Worm (Caenorhabditis elegans) whole organism, L4 larva: ENCODE measurements around the gene nhr-8.

Experiments
- F26F4.8 ChIP-seq: fragments of 200-800 bp; sonication (Bioruptor generic); conservative IDR thresholded peaks from 2 replicates; pipeline ENCODE4 v1.3.6; 2022; ENCODE audit warnings: missing genetic modification characterization, missing compliant biosample characterization
- F49E8.2 ChIP-seq: sonication (generic microtip); optimal IDR thresholded peaks from 2 replicates; lab custom pipeline; 2016; ENCODE audit warnings: missing compliant biosample characterization, mild to moderate bottlenecking, missing genetic modification characterization, borderline replicate concordance
- T20F7.1 ChIP-seq: fragments of 200-800 bp; sonication (Bioruptor generic); optimal IDR thresholded peaks from 2 replicates; lab custom pipeline; 2018; ENCODE audit warnings: mild to moderate bottlenecking, missing genetic modification characterization, missing compliant biosample characterization
- Y48G9A.11 ChIP-seq: fragments of 200-800 bp; sonication (Bioruptor generic); IDR thresholded peaks from 2 replicates; pipeline ENCODE4 v1.3.6; 2022; ENCODE audit warnings: missing genetic modification reagents, missing genetic modification characterization, missing compliant biosample characterization
- Y75B8A.6 ChIP-seq: fragments of 200-800 bp; sonication (Bioruptor generic); IDR thresholded peaks from 2 replicates; pipeline ENCODE4 v1.3.6; 2022; ENCODE audit warnings: missing genetic modification reagents, missing genetic modification characterization, missing compliant biosample characterization
- aha-1 ChIP-seq: fragments of 150-350 bp; peaks from one replicate; lab custom pipeline; 2014; ENCODE audit warnings: missing biosample characterization, missing genetic modification characterization
- ceh-62 ChIP-seq: sonication (generic microtip); optimal IDR thresholded peaks from 2 replicates; lab custom pipeline; 2017; ENCODE audit warnings: missing biosample characterization, missing genetic modification characterization
- ces-1 ChIP-seq: fragments of 150-350 bp; sonication (generic microtip); optimal IDR thresholded peaks from 4 replicates; lab custom pipeline; 2014; ENCODE audit warnings: missing biosample characterization, missing genetic modification reagents, missing genetic modification characterization
- daf-16 ChIP-seq, 3 experiments: sonication (generic microtip); optimal IDR thresholded peaks; 2 replicates each; lab custom pipeline; 2016 to 2017; ENCODE audit warnings: missing genetic modification characterization in 3 of 3, missing genetic modification reagents in 3 of 3, mild to moderate bottlenecking in 2 of 3, missing compliant biosample characterization in 2 of 3, missing biosample characterization in 1 of 3, moderate library complexity in 1 of 3
- dmd-6 ChIP-seq: fragments of 200-800 bp; sonication (Bioruptor generic); IDR thresholded peaks from 2 replicates; pipeline ENCODE4 v1.3.6; 2022; ENCODE audit warnings: missing genetic modification reagents, missing genetic modification characterization, missing compliant biosample characterization
- dpl-1 ChIP-seq: fragments of 150-350 bp; optimal IDR thresholded peaks from 2 replicates; lab custom pipeline; 2014; ENCODE audit warnings: missing biosample characterization, missing genetic modification reagents, missing genetic modification characterization
- dve-1 ChIP-seq: sonication (generic microtip); optimal IDR thresholded peaks from 2 replicates; lab custom pipeline; 2017; ENCODE audit warnings: antibody characterized with exemption, mild to moderate bottlenecking, missing genetic modification characterization, missing compliant biosample characterization; ENCODE audit not compliant: insufficient read depth
- fos-1 ChIP-seq: fragments of 150-350 bp; optimal IDR thresholded peaks from 2 replicates; lab custom pipeline; 2014; ENCODE audit warnings: missing biosample characterization, missing genetic modification characterization
- gei-8 ChIP-seq: fragments of 200-800 bp; sonication (Bioruptor generic); optimal IDR thresholded peaks from 2 replicates; lab custom pipeline; 2018; ENCODE audit warnings: mild to moderate bottlenecking, missing genetic modification characterization, missing compliant biosample characterization
- hlh-11 ChIP-seq: fragments of 200-800 bp; sonication (Bioruptor generic); optimal IDR thresholded peaks from 2 replicates; lab custom pipeline; 2018; ENCODE audit warnings: mild to moderate bottlenecking, missing genetic modification characterization, missing compliant biosample characterization
- hlh-30 ChIP-seq: sonication (generic microtip); optimal IDR thresholded peaks from 2 replicates; lab custom pipeline; 2017; ENCODE audit warnings: antibody characterized with exemption, mild to moderate bottlenecking, missing genetic modification characterization, missing compliant biosample characterization; ENCODE audit not compliant: insufficient read depth
- lin-1 ChIP-seq: fragments of 200-800 bp; sonication (Bioruptor generic); IDR thresholded peaks from 2 replicates; pipeline ENCODE4 v1.3.6; 2022; ENCODE audit warnings: missing genetic modification reagents, missing genetic modification characterization, missing compliant biosample characterization
- lin-13 ChIP-seq: fragments of 150-350 bp; optimal IDR thresholded peaks from 2 replicates; lab custom pipeline; 2014; ENCODE audit warnings: missing biosample characterization, missing genetic modification reagents, missing genetic modification characterization
- lin-38 ChIP-seq: fragments of 200-800 bp; sonication (Bioruptor generic); IDR thresholded peaks from 2 replicates; pipeline ENCODE4 v1.3.6; 2022; ENCODE audit warnings: missing genetic modification reagents, missing genetic modification characterization, missing compliant biosample characterization
- lir-3 ChIP-seq: sonication (generic microtip); optimal IDR thresholded peaks from 2 replicates; lab custom pipeline; 2016; ENCODE audit warnings: mild to moderate bottlenecking, missing genetic modification characterization, missing compliant biosample characterization
- lsy-2 ChIP-seq, 2 experiments: fragments of 150-350 bp in 1 of 2; sonication (generic microtip) in 1 of 2; optimal IDR thresholded peaks; 2 replicates each; lab custom pipeline; 2014 to 2017; ENCODE audit warnings: missing biosample characterization in 2 of 2, missing genetic modification characterization in 2 of 2
- mdl-1 ChIP-seq, 2 experiments: fragments of 150-350 bp in 1 of 2; sonication (generic microtip) in 1 of 2; optimal IDR thresholded peaks; 2 replicates each; lab custom pipeline; 2014 to 2017; ENCODE audit warnings: missing biosample characterization in 2 of 2, missing genetic modification characterization in 2 of 2
- mep-1 ChIP-seq: fragments of 150-350 bp; sonication (generic microtip); optimal IDR thresholded peaks from 3 replicates; lab custom pipeline; 2014; ENCODE audit warnings: missing biosample characterization, missing genetic modification characterization
- mes-2 ChIP-seq: sonication (generic microtip); optimal IDR thresholded peaks from 2 replicates; lab custom pipeline; 2016; ENCODE audit warnings: missing genotype, mild to moderate bottlenecking, missing genetic modification characterization, missing compliant biosample characterization; ENCODE audit not compliant: poor library complexity, severe bottlenecking
- mxl-2 ChIP-seq: fragments of 200-800 bp; sonication (Bioruptor generic); conservative IDR thresholded peaks from 2 replicates; pipeline ENCODE4 v1.3.6; 2022; ENCODE audit warnings: missing genetic modification reagents, missing genetic modification characterization, missing compliant biosample characterization
- nhr-10 ChIP-seq: fragments of 150-350 bp; optimal IDR thresholded peaks from 2 replicates; lab custom pipeline; 2014; ENCODE audit warnings: missing biosample characterization, missing genetic modification characterization
- nhr-102 ChIP-seq: sonication (generic microtip); optimal IDR thresholded peaks from 2 replicates; lab custom pipeline; 2016; ENCODE audit warnings: mild to moderate bottlenecking, missing genetic modification characterization, moderate library complexity, missing compliant biosample characterization
- nhr-28 ChIP-seq: fragments of 150-350 bp; optimal IDR thresholded peaks from 2 replicates; lab custom pipeline; 2014; ENCODE audit warnings: missing biosample characterization, missing genetic modification characterization
- nhr-42 ChIP-seq: fragments of 200-800 bp; sonication (Bioruptor generic); IDR thresholded peaks from 2 replicates; pipeline ENCODE4 v1.3.6; 2022; ENCODE audit warnings: missing genetic modification characterization, missing compliant biosample characterization
- nhr-48 ChIP-seq: sonication (generic microtip); optimal IDR thresholded peaks from 2 replicates; lab custom pipeline; 2016; ENCODE audit warnings: mild to moderate bottlenecking, missing genetic modification characterization, missing compliant biosample characterization
- nhr-77 ChIP-seq: fragments of 150-350 bp; optimal IDR thresholded peaks from 2 replicates; lab custom pipeline; 2014; ENCODE audit warnings: missing biosample characterization, missing genetic modification characterization
- pha-4 ChIP-seq, 2 experiments: fragments of 150-350 bp in 1 of 2; fragments of 200-800 bp in 1 of 2; sonication (Bioruptor generic) in 1 of 2; IDR thresholded peaks in 1 of 2; optimal IDR thresholded peaks in 1 of 2; 2 replicates each; pipeline versions ENCODE4 v1.3.6 to Lab custom; 2014 to 2022; ENCODE audit warnings: missing genetic modification characterization in 2 of 2, missing genetic modification reagents in 2 of 2, missing biosample characterization in 1 of 2, missing compliant biosample characterization in 1 of 2
- php-3 ChIP-seq: fragments of 200-800 bp; sonication (Bioruptor generic); IDR thresholded peaks from 2 replicates; pipeline ENCODE4 v1.3.6; 2022; ENCODE audit warnings: missing genetic modification reagents, missing genetic modification characterization, missing compliant biosample characterization
- rbr-2 ChIP-seq: sonication (generic microtip); optimal IDR thresholded peaks from 2 replicates; lab custom pipeline; 2016; ENCODE audit warnings: missing genotype, missing genetic modification characterization, missing compliant biosample characterization
- skn-1 ChIP-seq: fragments of 150-350 bp; optimal IDR thresholded peaks from 2 replicates; lab custom pipeline; 2014; ENCODE audit warnings: missing biosample characterization, missing genetic modification characterization
- snpc-1.2 ChIP-seq: fragments of 200-800 bp; sonication (Bioruptor generic); IDR thresholded peaks from 2 replicates; pipeline ENCODE4 v1.3.6; 2022; ENCODE audit warnings: missing genetic modification reagents, missing genetic modification characterization, missing compliant biosample characterization
- unc-130 ChIP-seq: sonication (generic microtip); optimal IDR thresholded peaks from 2 replicates; lab custom pipeline; 2016; ENCODE audit warnings: missing genetic modification reagents, missing genetic modification characterization, missing compliant biosample characterization
- unc-39 ChIP-seq: sonication (generic microtip); optimal IDR thresholded peaks from 2 replicates; lab custom pipeline; 2017; ENCODE audit warnings: missing biosample characterization, missing genetic modification characterization
- ztf-7 ChIP-seq: fragments of 150-350 bp; optimal IDR thresholded peaks from 2 replicates; lab custom pipeline; 2014; ENCODE audit warnings: missing biosample characterization, missing genetic modification characterization

Gene nhr-8

DNA sequence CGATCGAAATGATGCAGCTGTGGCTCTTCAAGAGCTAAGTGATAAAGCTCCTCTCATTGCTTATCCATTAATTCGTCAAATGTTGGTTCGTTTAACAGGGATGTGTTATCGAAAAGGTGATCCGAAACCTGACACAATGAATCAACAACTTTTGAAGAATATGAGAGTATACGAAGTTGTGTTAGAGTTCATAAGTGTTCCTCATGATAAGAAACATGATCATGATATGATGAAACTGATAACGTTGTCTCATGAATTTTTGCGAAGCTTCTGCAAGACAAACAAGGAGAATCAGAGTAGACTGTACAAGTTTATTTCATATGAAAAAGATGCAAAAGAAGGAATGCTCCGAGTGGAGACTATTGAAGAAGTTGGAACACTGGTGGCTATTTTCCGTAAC is 21.5 kb upstream of the nhr-8 start (continued):
- TF ChIP-seq fos-1 (tag; lab: Kevin White, UChicago) (no peak), F26F4.8 (GFP tag; lab: Robert Waterston, UW) (no peak), hlh-11 (tag; lab: Kevin White, UChicago) (peak; percentile 7), ceh-62 (no peak), nhr-10 (no peak), php-3 (GFP tag; lab: Robert Waterston, UW) (no peak), unc-130 (GFP tag; lab: Kevin White, UChicago) (no peak), Y48G9A.11 (GFP tag; lab: Robert Waterston, UW) (no peak)

DNA sequence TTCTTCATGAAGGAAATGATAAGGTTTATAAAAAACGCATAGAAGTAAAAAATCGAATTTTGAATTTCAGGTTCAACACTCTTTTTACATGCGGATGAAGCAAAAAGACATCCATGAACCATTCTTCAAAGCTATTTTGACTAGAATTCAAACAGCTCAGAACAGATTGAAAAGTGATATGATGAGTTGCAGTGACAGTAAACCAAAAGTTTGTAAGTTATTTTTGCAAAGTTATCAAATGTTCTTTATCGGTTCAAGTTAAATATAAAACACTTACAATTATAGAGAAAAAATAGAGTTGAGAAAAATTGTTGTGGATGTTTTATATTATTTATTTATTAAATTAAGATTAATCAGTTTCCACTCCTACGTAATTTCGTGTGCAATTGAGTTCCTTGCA is 18.3 kb upstream of the nhr-8 start:
- TF ChIP-seq F49E8.2 (tag; lab: Kevin White, UChicago) (no peak), nhr-102 (tag; lab: Kevin White, UChicago) (no peak), aha-1 (tag; lab: Kevin White, UChicago) (peak; percentile 92), lir-3 (tag; lab: Kevin White, UChicago) (no peak)

DNA sequence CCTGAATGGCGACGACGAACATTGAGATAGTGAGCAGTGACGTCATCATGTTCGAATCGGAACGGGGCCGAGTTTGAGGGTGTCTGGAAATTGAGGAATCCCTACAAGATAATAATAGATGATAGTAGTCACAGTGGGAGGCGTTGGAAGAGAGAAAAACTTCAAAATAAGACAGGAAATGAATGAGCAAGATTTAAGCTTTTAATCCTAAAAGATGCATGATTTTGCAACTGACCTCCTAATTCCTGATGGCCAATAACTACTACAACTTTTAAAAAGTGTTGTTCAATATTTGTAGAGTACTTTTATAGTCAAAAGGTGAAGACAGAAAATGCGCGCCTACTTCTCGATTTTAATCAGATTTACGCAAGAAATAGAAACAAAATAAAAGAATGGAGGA is 12.5 kb upstream of the nhr-8 start, which contains the start of gene flp-13:
TSS of gene flp-13 (minus strand) at position 101 of the 400 bp plus-strand sequence.
- TF ChIP-seq mxl-2 = no peak
- no peak for TF ChIP-seq ces-1 (GFP tag; lab: Kevin White, UChicago)
- TF ChIP-seq daf-16 (GFP tag; optimal IDR thresholded peaks at IDR 0.05; lab: Kevin White, UChicago) = no peak
- no peak for TF ChIP-seq daf-16 (tag; optimal IDR thresholded peaks at IDR 0.05; lab: Kevin White, UChicago)
- TF ChIP-seq gei-8 (GFP tag; lab: Kevin White, UChicago) = no peak
- TF ChIP-seq Y75B8A.6 (GFP tag; lab: Robert Waterston, UW) = no peak

DNA sequence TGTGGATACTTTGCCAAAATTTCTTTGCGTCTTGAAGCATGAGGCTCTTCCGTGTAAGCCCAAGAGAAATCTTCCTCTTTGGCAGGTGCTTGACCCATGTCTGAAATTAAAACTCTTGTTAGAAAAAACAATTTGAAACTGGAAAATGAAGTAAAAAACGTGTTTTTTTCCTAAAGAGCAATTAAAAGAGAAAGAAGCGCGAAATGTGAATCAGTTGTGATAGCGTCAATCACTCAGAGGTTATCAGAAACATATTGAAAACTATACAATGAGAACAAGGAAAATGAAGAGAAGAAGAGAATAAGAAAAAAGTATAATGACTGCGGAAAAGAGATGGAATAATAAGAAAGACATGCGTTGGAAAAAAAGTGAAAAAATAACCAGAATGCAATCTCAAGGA is 4.0 kb upstream of the nhr-8 start, which contains the start of gene F33D4.4:
TSS of gene F33D4.4 (minus strand) at position 101 of the 400 bp plus-strand sequence.
- TF ChIP-seq nhr-77 = no peak
- peak; percentile 55 for TF ChIP-seq nhr-28 (tag; lab: Kevin White, UChicago)
- TF ChIP-seq lin-13 (GFP tag; lab: Kevin White, UChicago) = no peak
- TF ChIP-seq dmd-6 (GFP tag; lab: Robert Waterston, UW) = 0 out of 2 replicates have a peak, but pooled peaks have one; percentile 12

DNA sequence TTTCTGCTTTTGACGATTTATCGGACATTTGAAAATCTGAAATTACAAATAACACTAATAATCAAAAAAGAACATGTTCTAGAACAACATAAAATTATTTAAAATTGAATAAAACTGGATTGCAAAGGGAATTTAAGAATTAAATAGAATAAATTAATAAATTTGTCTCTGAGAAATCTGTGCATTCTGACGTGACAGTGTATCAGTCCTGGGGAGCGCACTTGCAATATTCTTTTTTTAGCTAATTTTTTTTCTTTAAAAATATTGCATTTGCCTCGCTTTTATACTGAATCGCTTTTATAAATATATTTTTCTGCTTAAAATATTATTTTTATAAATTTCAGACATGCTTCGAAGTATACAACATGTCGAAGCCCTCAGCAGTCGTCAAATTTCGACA is 1.1 kb upstream of the nhr-8 start, which contains the start of the genes mrpl-1, emc-6 and mrps-24:
TSS of gene mrpl-1 (minus strand) at position 1 of the 400 bp plus-strand sequence.
TSS of gene emc-6 (minus strand) at position 36 of the 400 bp plus-strand sequence.
TSS of gene mrps-24 (plus strand) at position 345 of the 400 bp plus-strand sequence.
- TF ChIP-seq lin-38 (GFP tag; lab: Robert Waterston, UW) (peak; percentile 97), ztf-7 (tag; lab: Kevin White, UChicago) (peak; percentile 28), T20F7.1 (peak; percentile 78), rbr-2 (tag; lab: Kevin White, UChicago) (peak; percentile 38), dve-1 (peak; percentile 44), nhr-28 (tag; lab: Kevin White, UChicago) (peak; percentile 24), nhr-42 (GFP tag; lab: Robert Waterston, UW) (no peak), mdl-1 (tag; optimal IDR thresholded peaks at IDR 0.05; lab: Kevin White, UChicago) (no peak), php-3 (GFP tag; lab: Robert Waterston, UW) (no peak), nhr-48 (tag; lab: Kevin White, UChicago) (peak; percentile 23), snpc-1.2 (0 out of 2 replicates have a peak, but pooled peaks have one; percentile 25), hlh-11 (tag; lab: Kevin White, UChicago) (no peak), skn-1 (tag; lab: Kevin White, UChicago) (no peak), unc-39 (tag; lab: Kevin White, UChicago) (no peak), unc-130 (GFP tag; lab: Kevin White, UChicago) (peak; percentile 10), hlh-30 (tag; lab: Kevin White, UChicago) (peak; percentile 24), ces-1 (GFP tag; lab: Kevin White, UChicago) (peak; percentile 1), gei-8 (GFP tag; lab: Kevin White, UChicago) (no peak), lin-1 (GFP tag; lab: Robert Waterston, UW) (no peak), mes-2 (tag; lab: Kevin White, UChicago) (peak; percentile 84), pha-4 (GFP tag; IDR thresholded peaks at IDR 0.05; lab: Robert Waterston, UW) (no peak), pha-4 (tag; optimal IDR thresholded peaks at IDR 0.05; lab: Kevin White, UChicago) (peak; percentile 53), lsy-2 (tag; optimal IDR thresholded peaks at IDR 0.05; lab: Kevin White, UChicago) (peak in 1 of 2 experiments; percentile 84), dpl-1 (GFP tag; lab: Kevin White, UChicago) (peak; percentile 73), daf-16 (GFP tag; optimal IDR thresholded peaks at IDR 0.05; lab: Kevin White, UChicago) (no peak), daf-16 (tag; optimal IDR thresholded peaks at IDR 0.05; lab: Kevin White, UChicago) (peak; percentile 34), nhr-102 (tag; lab: Kevin White, UChicago) (peak; percentile 37), mep-1 (tag; lab: Kevin White, UChicago) (peak; percentile 69)
